Fruit fly (Drosophila melanogaster) S2 (cell line): Measurements from ENCODE around the gene CG12310.
A peak's percentile ranks its signal among the peaks of the same experiment; 100 is the strongest.

ENCODE experiments used
- CG8478 ChIP-seq: fragments of >200 bp; optimal IDR thresholded peaks from 2 replicates; lab custom pipeline; 2018
- CTCF ChIP-seq, 2 experiments: fragments of >200 bp; optimal IDR thresholded peaks; 2 replicates each; lab custom pipeline; 2018

CG12310 gene

dm6 chr3L:15073680-15074079, 23.1 kb upstream of the CG12310 start:
- no peak for TF ChIP-seq CG8478 (lab: Kevin White, UChicago)
- TF ChIP-seq CTCF (optimal IDR thresholded peaks at IDR 0.05; lab: Kevin White, UChicago): no peak

- TF ChIP-seq CTCF (optimal IDR thresholded peaks at IDR 0.05; lab: Kevin White, UChicago) (peak; percentile 53 to 68), CG8478 (lab: Kevin White, UChicago) (no peak)
Measured at dm6 chr3L:15072149-15072548, 21.5 kb upstream of the CG12310 start.

- TF ChIP-seq CTCF (optimal IDR thresholded peaks at IDR 0.05; lab: Kevin White, UChicago) (no peak), CG8478 (lab: Kevin White, UChicago) (no peak)
Measured at dm6 chr3L:15064877-15065276, 14.3 kb upstream of the CG12310 start, which contains the start of gene Sytbeta. TSS of gene Sytbeta (minus strand) at chr3L:15064977.

DNA sequence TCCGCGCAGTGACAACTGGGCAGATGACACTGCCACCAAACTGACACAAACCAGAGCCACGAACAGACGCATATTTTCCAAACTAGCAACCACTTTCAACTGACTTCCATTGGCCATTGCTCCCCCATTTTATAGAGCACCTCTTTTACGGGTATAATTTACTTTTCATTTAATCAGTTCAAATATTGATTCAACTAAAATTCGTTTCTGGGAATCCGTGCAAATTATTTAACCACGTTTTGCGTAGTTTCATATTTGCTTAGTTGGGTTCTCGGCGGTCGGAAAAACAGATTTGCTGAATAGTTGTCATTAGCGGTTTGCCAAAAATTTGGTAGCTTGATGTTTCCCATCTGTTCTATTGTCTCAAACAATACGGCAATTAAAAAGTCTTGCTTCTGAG, 11.0 kb upstream of the CG12310 start, which contains the start of gene CG13460:
Gene CG13460, minus strand, starts transcription at position 101 of the 400 bp plus-strand sequence.
- TF ChIP-seq CG8478 (lab: Kevin White, UChicago): no peak
- TF ChIP-seq CTCF (optimal IDR thresholded peaks at IDR 0.05; lab: Kevin White, UChicago): no peak

- TF ChIP-seq CG8478 (lab: Kevin White, UChicago) (no peak), CTCF (optimal IDR thresholded peaks at IDR 0.05; lab: Kevin White, UChicago) (no peak)
Measured at dm6 chr3L:15054477-15054876, 3.9 kb upstream of the CG12310 start, which contains the start of gene EAChm. TSS of gene EAChm (plus strand) at chr3L:15054777.

dm6 chr3L:15054035-15054434, 3.4 kb upstream of the CG12310 start, which contains the start of gene CG18649:
TSS of gene CG18649 (minus strand) at chr3L:15054135.
- TF ChIP-seq CG8478 (lab: Kevin White, UChicago) (no peak), CTCF (optimal IDR thresholded peaks at IDR 0.05; lab: Kevin White, UChicago) (no peak)

DNA sequence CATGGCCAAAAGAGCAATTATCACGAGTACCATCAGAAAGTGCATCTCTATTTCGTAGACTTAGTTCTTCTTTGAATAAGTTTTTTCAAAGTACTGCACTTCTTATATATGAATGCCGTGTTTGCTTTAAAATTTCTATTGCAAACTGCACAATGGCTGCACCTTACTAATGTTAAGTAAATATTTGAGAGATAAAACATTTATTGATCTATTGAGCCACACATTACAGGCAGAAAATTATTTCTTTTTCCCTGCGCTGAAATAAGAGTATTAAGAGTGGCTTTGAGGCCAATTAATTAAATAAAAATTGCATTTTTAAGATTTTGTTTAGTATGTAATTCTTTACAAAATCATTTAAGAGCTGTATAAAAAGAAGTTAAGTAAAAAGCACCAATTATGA, 2.6 kb upstream of the CG12310 start, which contains the start of gene CG43680:
Gene CG43680, minus strand, starts transcription at position 101 of the 400 bp plus-strand sequence.
- TF ChIP-seq CTCF (optimal IDR thresholded peaks at IDR 0.05; lab: Kevin White, UChicago) (no peak), CG8478 (lab: Kevin White, UChicago) (no peak)

dm6 chr3L:15052390-15052789, 1.8 kb upstream of the CG12310 start, which contains the start of gene CG13461:
TSS of gene CG13461 (minus strand) at chr3L:15052490.
- TF ChIP-seq CG8478 (lab: Kevin White, UChicago) (no peak), CTCF (optimal IDR thresholded peaks at IDR 0.05; lab: Kevin White, UChicago) (no peak)

- TF ChIP-seq CG8478 (lab: Kevin White, UChicago) (no peak), CTCF (optimal IDR thresholded peaks at IDR 0.05; lab: Kevin White, UChicago) (no peak)
Measured at dm6 chr3L:15051325-15051724, 719 bp upstream of the CG12310 start, which contains the start of gene CG43679. TSS of gene CG43679 (minus strand) at chr3L:15051425.

DNA sequence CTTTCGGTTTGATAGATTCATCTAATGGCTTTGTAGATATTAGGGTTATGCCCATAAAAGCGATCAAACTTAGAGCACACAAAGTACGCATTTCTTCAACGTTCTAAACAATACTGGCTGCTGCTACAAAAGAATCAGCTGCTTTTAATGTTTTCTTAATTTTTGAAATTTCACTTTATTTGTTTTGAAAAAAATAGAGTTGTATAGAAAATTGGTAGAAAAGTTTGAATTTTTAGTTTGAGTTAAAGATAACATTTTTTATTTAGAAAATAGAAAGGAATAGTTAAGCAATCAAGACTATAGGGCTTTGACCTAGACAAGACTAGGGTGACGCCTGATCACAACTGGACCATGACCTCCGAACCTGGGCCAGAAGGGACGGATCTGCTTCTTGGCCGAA, 497 bp downstream of the CG12310 start, which contains the start of gene CG18581:
Gene CG18581, minus strand, starts transcription at position 101 of the 400 bp plus-strand sequence.
- TF ChIP-seq CG8478 (lab: Kevin White, UChicago): no peak
- TF ChIP-seq CTCF (optimal IDR thresholded peaks at IDR 0.05; lab: Kevin White, UChicago): no peak

DNA sequence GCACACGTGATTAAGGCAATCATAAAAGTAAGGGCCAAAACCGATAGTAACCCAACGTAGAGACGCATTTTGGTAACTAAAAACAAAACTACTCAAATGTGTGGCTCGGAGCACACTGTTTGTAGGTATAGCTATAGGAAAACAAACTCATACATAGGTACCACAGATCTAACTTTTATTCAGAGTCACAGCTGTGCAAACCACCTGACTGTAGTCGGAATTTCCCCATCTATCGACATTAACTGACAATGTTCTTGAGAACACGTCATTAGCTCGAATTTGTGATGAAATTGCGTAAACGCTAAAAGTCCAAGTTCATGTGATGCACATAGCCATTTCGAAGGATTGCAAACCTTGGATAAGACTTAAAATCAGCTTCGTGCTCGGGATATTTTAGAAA, 1.2 kb downstream of the CG12310 start, which contains the start of gene CG43678:
Gene CG43678, minus strand, starts transcription at position 101 of the 400 bp plus-strand sequence.
- no peak for TF ChIP-seq CTCF (optimal IDR thresholded peaks at IDR 0.05; lab: Kevin White, UChicago)
- TF ChIP-seq CG8478 (lab: Kevin White, UChicago): no peak

dm6 chr3L:15048091-15048490, 2.5 kb downstream of the CG12310 start:
- TF ChIP-seq CTCF (optimal IDR thresholded peaks at IDR 0.05; lab: Kevin White, UChicago) (peak; percentile 84 to 90), CG8478 (lab: Kevin White, UChicago) (no peak)

dm6 chr3L:15047606-15048005, 3.0 kb downstream of the CG12310 start:
- no peak for TF ChIP-seq CG8478 (lab: Kevin White, UChicago)
- no peak for TF ChIP-seq CTCF (optimal IDR thresholded peaks at IDR 0.05; lab: Kevin White, UChicago)

DNA sequence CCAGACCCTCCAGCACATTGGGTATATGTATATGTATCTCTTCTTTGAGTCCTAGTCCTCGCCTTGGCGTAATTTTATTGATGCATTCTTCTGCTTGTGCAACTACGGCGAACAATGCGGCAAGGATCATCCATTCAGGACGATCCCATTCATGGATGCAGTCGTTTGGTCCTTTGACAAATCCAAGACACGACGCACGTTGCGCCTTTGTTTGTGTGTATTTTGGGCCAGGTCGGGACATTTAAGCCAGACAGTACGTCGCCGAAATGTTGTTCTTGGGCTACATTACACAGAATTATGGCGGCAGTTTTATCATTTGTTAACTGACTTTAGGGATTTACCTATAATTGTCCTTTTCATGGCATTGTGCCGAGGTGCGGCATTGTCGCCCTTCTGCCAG, 5.5 kb downstream of the CG12310 start:
- no peak for TF ChIP-seq CTCF (optimal IDR thresholded peaks at IDR 0.05; lab: Kevin White, UChicago)
- TF ChIP-seq CG8478 (lab: Kevin White, UChicago): no peak

dm6 chr3L:15043874-15044336, 6.7 kb downstream of the CG12310 start, which contains the start of gene ind:
TSS of gene ind (minus strand) at chr3L:15043924.
- TF ChIP-seq CG8478 (lab: Kevin White, UChicago) (no peak), CTCF (optimal IDR thresholded peaks at IDR 0.05; lab: Kevin White, UChicago) (no peak)

DNA sequence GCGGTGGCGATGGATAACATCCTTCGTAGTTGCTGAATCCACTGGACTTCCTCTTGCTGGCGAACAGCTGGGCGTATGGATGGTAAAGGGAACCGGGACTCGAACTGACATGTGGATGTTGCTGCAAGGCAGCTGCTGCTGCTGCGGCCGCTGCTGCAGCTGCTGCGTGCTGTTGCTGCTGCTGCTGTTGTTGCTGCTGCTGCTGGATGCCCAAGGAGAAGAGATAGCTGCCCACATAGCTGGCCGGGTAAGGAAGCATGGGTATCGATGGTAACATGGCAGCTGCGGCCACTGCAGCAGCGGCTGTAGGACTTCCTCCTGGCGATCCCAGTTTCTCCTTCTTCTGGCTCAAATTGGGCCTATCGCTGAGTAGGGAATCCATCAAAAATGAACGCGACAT, 7.1 kb downstream of the CG12310 start:
- TF ChIP-seq CG8478 (lab: Kevin White, UChicago): no peak
- TF ChIP-seq CTCF (optimal IDR thresholded peaks at IDR 0.05; lab: Kevin White, UChicago): no peak
